Fruit fly (Drosophila melanogaster): ENCODE data around the gene Nepl11.

Nepl11 gene

dm6 chr3R:4337580-4337979 is 42.9 kb upstream of the Nepl11 start, which contains the start of the genes Skp2 and CG1103 (continued):
- TF ChIP-seq CG10654 (GFP tag; optimal IDR thresholded peaks at IDR 0.05) (no peak), dimm (GFP tag; IDR thresholded peaks at IDR 0.05) (no peak), CG15073 (GFP tag; optimal IDR thresholded peaks at IDR 0.05) (no peak), CG8290 (GFP tag; optimal IDR thresholded peaks at IDR 0.05) (peak; percentile 11), CG8290 (tag; optimal IDR thresholded peaks at IDR 0.05) (peak in 1 of 2 experiments; percentile 64), az2 (GFP tag; optimal IDR thresholded peaks at IDR 0.05) (no peak), fu2 (GFP tag; optimal IDR thresholded peaks at IDR 0.05) (no peak), Fer1 (GFP tag; optimal IDR thresholded peaks at IDR 0.05) (no peak), CG32532 (GFP tag; IDR thresholded peaks at IDR 0.05) (no peak), Hr3 (GFP tag; optimal IDR thresholded peaks at IDR 0.05) (peak; percentile 29), CG5180 (GFP tag; optimal IDR thresholded peaks at IDR 0.05) (no peak), Bdp1 (GFP tag; optimal IDR thresholded peaks at IDR 0.05) (no peak), CG18476 (GFP tag; optimal IDR thresholded peaks at IDR 0.05) (no peak), lov (optimal IDR thresholded peaks at IDR 0.05) (no peak), lov (GFP tag; IDR thresholded peaks at IDR 0.05) (no peak), CG11247 (GFP tag; IDR thresholded peaks at IDR 0.05) (no peak), slp2 (GFP tag; optimal IDR thresholded peaks at IDR 0.05) (no peak), CG13624 (GFP tag; optimal IDR thresholded peaks at IDR 0.05) (peak; percentile 9), Dek (tag; optimal IDR thresholded peaks at IDR 0.05) (no peak), Bteb2 (GFP tag; optimal IDR thresholded peaks at IDR 0.05) (no peak), CG13775 (GFP tag; optimal IDR thresholded peaks at IDR 0.05) (no peak), Taf1 (GFP tag; IDR thresholded peaks at IDR 0.05) (no peak), CG11093 (GFP tag; IDR thresholded peaks at IDR 0.05) (no peak), CG2199 (GFP tag; IDR thresholded peaks at IDR 0.05) (no peak; the same call in 2 of the 3 replicates), zen2 (GFP tag; IDR thresholded peaks at IDR 0.05; ENCODE audit: partially characterized antibody) (no peak), Drgx (GFP tag; IDR thresholded peaks at IDR 0.05) (no peak), CG6791 (GFP tag; IDR thresholded peaks at IDR 0.05; ENCODE audit: partially characterized antibody) (peak; percentile 36; the same call in 1 of the 3 replicates), CG7556 (GFP tag; optimal IDR thresholded peaks at IDR 0.05) (no peak), CG15269 (tag; optimal IDR thresholded peaks at IDR 0.05) (no peak), Ravus (GFP tag; IDR thresholded peaks at IDR 0.05) (no peak), CG42726 (GFP tag; IDR thresholded peaks at IDR 0.05; ENCODE audit: partially characterized antibody) (no peak), crol (GFP tag; IDR thresholded peaks at IDR 0.05) (no peak), zfh1 (GFP tag; IDR thresholded peaks at IDR 0.05) (no peak), CG4730 (GFP tag; IDR thresholded peaks at IDR 0.05) (no peak), row (GFP tag; IDR thresholded peaks at IDR 0.05) (peak; percentile 51; the same call in 1 of the 3 replicates), CG9727 (GFP tag; optimal IDR thresholded peaks at IDR 0.05) (no peak), CG31441 (GFP tag; IDR thresholded peaks at IDR 0.05) (no peak), tup (GFP tag; optimal IDR thresholded peaks at IDR 0.05) (no peak), sqz (GFP tag; optimal IDR thresholded peaks at IDR 0.05) (no peak), Side (GFP tag; optimal IDR thresholded peaks at IDR 0.05) (no peak), MTF-1 (GFP tag; optimal IDR thresholded peaks at IDR 0.05; ENCODE audit: borderline replicate concordance) (no peak), CG7786 (GFP tag; optimal IDR thresholded peaks at IDR 0.05) (no peak), sens-2 (GFP tag; IDR thresholded peaks at IDR 0.05) (no peak), esg (GFP tag; conservative IDR thresholded peaks at IDR 0.05) (no peak), CG11456 (GFP tag; IDR thresholded peaks at IDR 0.05) (no peak), ttk (GFP tag; IDR thresholded peaks at IDR 0.05) (no peak), pb (GFP tag; optimal IDR thresholded peaks at IDR 0.05) (no peak), tin (GFP tag; optimal IDR thresholded peaks at IDR 0.05) (no peak), CG11398 (GFP tag; optimal IDR thresholded peaks at IDR 0.05) (no peak), tx (GFP tag; optimal IDR thresholded peaks at IDR 0.05) (no peak), org-1 (GFP tag; optimal IDR thresholded peaks at IDR 0.05) (no peak), ase (GFP tag; IDR thresholded peaks at IDR 0.05) (no peak), CG8765 (GFP tag; IDR thresholded peaks at IDR 0.05) (no peak), trem (tag; optimal IDR thresholded peaks at IDR 0.05) (peak; percentile 66)

All from whole organism, embryonic.